Fruit fly (Drosophila melanogaster) whole organism, embryonic: ENCODE data around the gene mio.

ENCODE experiments used
- B-H2 ChIP-seq: fragments of 200-800 bp; sonication (Bioruptor generic); optimal IDR thresholded peaks from 2 replicates; lab custom pipeline; 2018; ENCODE audit warnings: missing biosample characterization, mild to moderate bottlenecking, missing genetic modification characterization
- CG10209 ChIP-seq: fragments of 200-800 bp; sonication (Bioruptor generic); optimal IDR thresholded peaks from 3 replicates; lab custom pipeline; 2017; ENCODE audit warnings: missing biosample characterization, mild to moderate bottlenecking, missing genetic modification characterization, missing genetic modification reagents
- CG1024 ChIP-seq: fragments of 200-800 bp; sonication (Bioruptor generic); IDR thresholded peaks from 2 replicates; pipeline ENCODE4 v1.3.6; 2022; ENCODE audit warnings: missing biosample characterization, missing genetic modification characterization
- CG12659 ChIP-seq: fragments of 200-800 bp; sonication (Bioruptor generic); optimal IDR thresholded peaks from 3 replicates; lab custom pipeline; 2017; ENCODE audit warnings: mild to moderate bottlenecking, missing biosample characterization, missing genetic modification reagents, missing genetic modification characterization
- CG12769 ChIP-seq: fragments of 200-800 bp; sonication (Bioruptor generic); optimal IDR thresholded peaks from 2 replicates; lab custom pipeline; 2019; ENCODE audit warnings: missing biosample characterization, mild to moderate bottlenecking, missing genetic modification characterization, moderate library complexity
- CG13296 ChIP-seq: fragments of 200-800 bp; sonication (Bioruptor generic); optimal IDR thresholded peaks from 3 replicates; lab custom pipeline; 2018; ENCODE audit warnings: missing biosample characterization, mild to moderate bottlenecking, missing genetic modification characterization
- CG15011 ChIP-seq: fragments of 200-800 bp; sonication (Bioruptor generic); optimal IDR thresholded peaks from 3 replicates; lab custom pipeline; 2018; ENCODE audit warnings: missing biosample characterization, mild to moderate bottlenecking, missing genetic modification characterization
- CG15601 ChIP-seq: fragments of 200-800 bp; sonication (Bioruptor generic); optimal IDR thresholded peaks from 3 replicates; lab custom pipeline; 2019; ENCODE audit warnings: missing biosample characterization, mild to moderate bottlenecking, missing genetic modification characterization, moderate library complexity
- CG16863 ChIP-seq: fragments of 200-800 bp; sonication (Bioruptor generic); optimal IDR thresholded peaks from 3 replicates; lab custom pipeline; 2016; ENCODE audit warnings: missing biosample characterization, missing genetic modification characterization
- CG17186 ChIP-seq: fragments of 200-800 bp; sonication (Bioruptor generic); optimal IDR thresholded peaks from 3 replicates; lab custom pipeline; 2017; ENCODE audit warnings: missing biosample characterization, missing genetic modification reagents, missing genetic modification characterization
- CG17385 ChIP-seq: fragments of 200-800 bp; sonication (Bioruptor generic); optimal IDR thresholded peaks from 3 replicates; lab custom pipeline; 2018; ENCODE audit warnings: missing biosample characterization, mild to moderate bottlenecking, missing genetic modification characterization
- CG1832 ChIP-seq: fragments of 200-800 bp; sonication (Bioruptor generic); optimal IDR thresholded peaks from 2 replicates; lab custom pipeline; 2017; ENCODE audit warnings: missing biosample characterization, mild to moderate bottlenecking, missing genetic modification characterization, inconsistent platforms
- CG2199 ChIP-seq: fragments of 200-800 bp; sonication (Bioruptor generic); IDR thresholded peaks from 3 replicates; pipeline ENCODE4 v1.3.6; 2022; ENCODE audit warnings: missing biosample characterization, missing genetic modification characterization
- CG2678 ChIP-seq: fragments of 200-800 bp; sonication (Bioruptor generic); optimal IDR thresholded peaks from 3 replicates; lab custom pipeline; 2019; ENCODE audit warnings: missing biosample characterization, mild to moderate bottlenecking, missing genetic modification characterization, moderate library complexity
- CG30403 ChIP-seq: fragments of 200-800 bp; sonication (Bioruptor generic); optimal IDR thresholded peaks from 3 replicates; lab custom pipeline; 2016; ENCODE audit warnings: missing biosample characterization, missing genetic modification characterization
- CG33213 ChIP-seq: fragments of 200-800 bp; sonication (Bioruptor generic); optimal IDR thresholded peaks from 3 replicates; lab custom pipeline; 2016; ENCODE audit warnings: missing biosample characterization, missing genetic modification characterization
- CG33557 ChIP-seq: fragments of 200-800 bp; sonication (Bioruptor generic); optimal IDR thresholded peaks from 2 replicates; lab custom pipeline; 2019; ENCODE audit warnings: missing biosample characterization, mild to moderate bottlenecking, missing genetic modification characterization, moderate library complexity
- CG4360 ChIP-seq: fragments of 200-800 bp; sonication (Bioruptor generic); IDR thresholded peaks from 2 replicates; pipeline ENCODE4 v1.3.6; 2022; ENCODE audit warnings: missing biosample characterization, missing genetic modification characterization
- CG4854 ChIP-seq: fragments of 200-800 bp; sonication (Bioruptor generic); optimal IDR thresholded peaks from 2 replicates; lab custom pipeline; 2016; ENCODE audit warnings: missing biosample characterization, missing genetic modification characterization, inconsistent platforms
- CG7556 ChIP-seq: fragments of 200-800 bp; sonication (Bioruptor generic); optimal IDR thresholded peaks from 2 replicates; lab custom pipeline; 2017; ENCODE audit warnings: missing biosample characterization, mild to moderate bottlenecking, missing genetic modification characterization
- Camta ChIP-seq: fragments of 200-800 bp; sonication (Bioruptor generic); optimal IDR thresholded peaks from 2 replicates; lab custom pipeline; 2016; ENCODE audit warnings: missing biosample characterization, missing genetic modification characterization
- D19B ChIP-seq: fragments of 200-800 bp; sonication (Bioruptor generic); optimal IDR thresholded peaks from 2 replicates; lab custom pipeline; 2017; ENCODE audit warnings: missing biosample characterization, mild to moderate bottlenecking, missing genetic modification characterization
- Deaf1 ChIP-seq: fragments of 200-800 bp; optimal IDR thresholded peaks from 3 replicates; lab custom pipeline; 2019; ENCODE audit warnings: missing biosample characterization, mild to moderate bottlenecking, missing genetic modification characterization, moderate library complexity
- Fer3 ChIP-seq: fragments of 200-800 bp; sonication (Bioruptor generic); optimal IDR thresholded peaks from 2 replicates; lab custom pipeline; 2018; ENCODE audit warnings: missing biosample characterization, mild to moderate bottlenecking, missing genetic modification characterization, moderate library complexity
- HLH54F ChIP-seq: fragments of 200-800 bp; sonication (Bioruptor generic); optimal IDR thresholded peaks from 3 replicates; lab custom pipeline; 2016; ENCODE audit warnings: missing biosample characterization, missing genetic modification characterization
- Hmr ChIP-seq: fragments of 200-800 bp; sonication (Bioruptor generic); optimal IDR thresholded peaks from 3 replicates; lab custom pipeline; 2017; ENCODE audit warnings: mild to moderate bottlenecking, missing biosample characterization, missing genetic modification reagents, missing genetic modification characterization
- Jarid2 ChIP-seq: fragments of 200-800 bp; sonication (Bioruptor generic); optimal IDR thresholded peaks from 3 replicates; lab custom pipeline; 2017; ENCODE audit warnings: mild to moderate bottlenecking, missing biosample characterization, missing genetic modification reagents, missing genetic modification characterization
- NFAT ChIP-seq: fragments of 200-800 bp; sonication (Bioruptor generic); IDR thresholded peaks from 2 replicates; pipeline ENCODE4 v1.3.6; 2022; ENCODE audit warnings: missing biosample characterization, missing genetic modification characterization
- Ptx1 ChIP-seq: fragments of 200-800 bp; sonication (Bioruptor generic); IDR thresholded peaks from 2 replicates; pipeline ENCODE4 v1.3.6; 2022; ENCODE audit warnings: missing biosample characterization, missing genetic modification characterization
- Rfx ChIP-seq: fragments of 200-800 bp; sonication (Bioruptor generic); IDR thresholded peaks from 2 replicates; pipeline ENCODE4 v1.3.6; 2022; ENCODE audit warnings: missing biosample characterization, missing genetic modification characterization
- Stat92E ChIP-seq, 3 experiments: fragments of >200 bp in 2 of 3; fragments of 200-800 bp in 1 of 3; sonication (Bioruptor generic) in 1 of 3; optimal IDR thresholded peaks; 2 replicates each; lab custom pipeline; 2017 to 2019; ENCODE audit warnings: missing biosample characterization in 3 of 3, missing genetic modification characterization in 3 of 3, mild to moderate bottlenecking in 1 of 3, moderate library complexity in 1 of 3
- abd-A ChIP-seq: fragments of 200-800 bp; sonication (Bioruptor generic); optimal IDR thresholded peaks from 3 replicates; lab custom pipeline; 2019; ENCODE audit warnings: missing biosample characterization, mild to moderate bottlenecking, missing genetic modification characterization, moderate library complexity
- al ChIP-seq: fragments of 200-800 bp; sonication (Bioruptor generic); IDR thresholded peaks from 2 replicates; pipeline ENCODE4 v1.3.6; 2022; ENCODE audit warnings: missing biosample characterization, missing genetic modification characterization
- bcd ChIP-seq: fragments of 200-800 bp; sonication (Bioruptor generic); optimal IDR thresholded peaks from 2 replicates; lab custom pipeline; 2017; ENCODE audit warnings: missing biosample characterization, mild to moderate bottlenecking, missing genetic modification characterization
- bsh ChIP-seq, 2 experiments: fragments of 200-800 bp; sonication (Bioruptor generic); optimal IDR thresholded peaks; 2 replicates each; lab custom pipeline; 2017 to 2018; ENCODE audit warnings: mild to moderate bottlenecking in 2 of 2, missing biosample characterization in 2 of 2, missing genetic modification characterization in 2 of 2, moderate library complexity in 1 of 2
- crc ChIP-seq: fragments of 200-800 bp; sonication (Bioruptor generic); optimal IDR thresholded peaks from 2 replicates; lab custom pipeline; 2016; ENCODE audit warnings: missing biosample characterization, missing genetic modification characterization
- dmrt11E ChIP-seq: fragments of 200-800 bp; sonication (Bioruptor generic); optimal IDR thresholded peaks from 3 replicates; lab custom pipeline; 2018; ENCODE audit warnings: missing biosample characterization, mild to moderate bottlenecking, missing genetic modification characterization, moderate library complexity
- dpn ChIP-seq, 2 experiments: fragments of 200-800 bp; sonication (Bioruptor generic); optimal IDR thresholded peaks; 3 replicates each; lab custom pipeline; 2016; ENCODE audit warnings: missing biosample characterization in 2 of 2, missing genetic modification characterization in 2 of 2
- ems ChIP-seq: fragments of 200-800 bp; sonication (Bioruptor generic); optimal IDR thresholded peaks from 3 replicates; lab custom pipeline; 2016; ENCODE audit warnings: missing biosample characterization, missing genetic modification characterization
- gem ChIP-seq: fragments of 200-800 bp; sonication (Bioruptor generic); optimal IDR thresholded peaks from 2 replicates; lab custom pipeline; 2019; ENCODE audit warnings: missing biosample characterization, mild to moderate bottlenecking, missing genetic modification characterization, moderate library complexity
- ind ChIP-seq: fragments of 200-800 bp; sonication (Bioruptor generic); optimal IDR thresholded peaks from 3 replicates; lab custom pipeline; 2016; ENCODE audit warnings: missing biosample characterization, missing genetic modification characterization
- lbe ChIP-seq: fragments of 200-800 bp; sonication (Bioruptor generic); optimal IDR thresholded peaks from 2 replicates; lab custom pipeline; 2016; ENCODE audit warnings: missing biosample characterization, mild to moderate bottlenecking, missing genetic modification characterization
- nau ChIP-seq: fragments of 200-800 bp; sonication (Bioruptor generic); optimal IDR thresholded peaks from 3 replicates; lab custom pipeline; 2017; ENCODE audit warnings: missing biosample characterization, mild to moderate bottlenecking, missing genetic modification characterization, missing genetic modification reagents
- org-1 ChIP-seq: fragments of 200-800 bp; sonication (Bioruptor generic); optimal IDR thresholded peaks from 2 replicates; lab custom pipeline; 2017; ENCODE audit warnings: missing biosample characterization, missing genetic modification characterization
- prd ChIP-seq, 3 experiments: fragments of >200 bp in 2 of 3; fragments of 200-800 bp in 1 of 3; sonication (Bioruptor generic) in 1 of 3; optimal IDR thresholded peaks in 2 of 3; IDR thresholded peaks in 1 of 3; 2 replicates in 2 of 3; 3 replicates in 1 of 3; pipeline versions ENCODE4 v1.3.6 to Lab custom; 2017 to 2022; ENCODE audit warnings: missing biosample characterization in 1 of 3, missing genetic modification characterization in 1 of 3
- tio ChIP-seq: fragments of 200-800 bp; sonication (Bioruptor generic); optimal IDR thresholded peaks from 2 replicates; lab custom pipeline; 2017; ENCODE audit warnings: missing biosample characterization, missing genetic modification characterization, inconsistent platforms
- tll ChIP-seq, 2 experiments: fragments of 200-800 bp in 1 of 2; fragments of >200 bp in 1 of 2; sonication (Bioruptor generic) in 1 of 2; optimal IDR thresholded peaks; 2 replicates each; lab custom pipeline; 2017 to 2019; ENCODE audit warnings: missing biosample characterization in 2 of 2, missing genetic modification characterization in 2 of 2, mild to moderate bottlenecking in 1 of 2, moderate library complexity in 1 of 2
- yki ChIP-seq: fragments of >200 bp; optimal IDR thresholded peaks from 3 replicates; lab custom pipeline; 2018

mio gene

dm6 chr2L:2198613-2199432, 18.3 kb upstream of the mio start (continued):
- TF ChIP-seq bcd, result peak; percentile 86
- TF ChIP-seq CG33557 (GFP tag; lab: Kevin White, UChicago), result peak; percentile 32
- TF ChIP-seq CG33213, result peak; percentile 88
- TF ChIP-seq CG13296, result peak; percentile 62
- TF ChIP-seq CG30403, result peak; percentile 91
- TF ChIP-seq abd-A, result peak; percentile 84
- TF ChIP-seq prd (optimal IDR thresholded peaks at IDR 0.05; lab: Kevin White, UChicago), result no peak
- TF ChIP-seq prd (GFP tag; IDR thresholded peaks at IDR 0.05; lab: Robert Waterston, UW), result no peak
- peak; percentile 36 for TF ChIP-seq CG17186
- TF ChIP-seq HLH54F (GFP tag; lab: Kevin White, UChicago), result peak; percentile 78
- TF ChIP-seq CG16863, result peak; percentile 85
- TF ChIP-seq Ptx1 (GFP tag; lab: Robert Waterston, UW), result no peak
- peak; percentile 83 for TF ChIP-seq Camta (GFP tag; lab: Kevin White, UChicago)
- TF ChIP-seq dpn (GFP tag; optimal IDR thresholded peaks at IDR 0.05; lab: Kevin White, UChicago), result peak; percentile 86 to 91
- peak; percentile 60 for TF ChIP-seq tio (GFP tag; lab: Kevin White, UChicago)
- peak; percentile 77 for TF ChIP-seq crc (GFP tag; lab: Kevin White, UChicago)
- TF ChIP-seq CG2678, result peak; percentile 89
- peak; percentile 89 for TF ChIP-seq Deaf1 (tag; lab: Kevin White, UChicago)
- TF ChIP-seq CG15601 (tag; lab: Kevin White, UChicago), result peak; percentile 84
- TF ChIP-seq CG7556 (GFP tag; lab: Kevin White, UChicago), result peak; percentile 86
- TF ChIP-seq Stat92E (GFP tag; optimal IDR thresholded peaks at IDR 0.05; lab: Kevin White, UChicago), result no peak
- peak; percentile 89 for TF ChIP-seq ind (GFP tag; lab: Kevin White, UChicago)
- peak; percentile 28 for TF ChIP-seq B-H2 (GFP tag; lab: Kevin White, UChicago)
- peak; percentile 74 for TF ChIP-seq nau (GFP tag; lab: Kevin White, UChicago)
- no peak for TF ChIP-seq tll (GFP tag; optimal IDR thresholded peaks at IDR 0.05; lab: Kevin White, UChicago)
- peak; percentile 96 to 97 for TF ChIP-seq bsh (GFP tag; optimal IDR thresholded peaks at IDR 0.05; lab: Kevin White, UChicago)
- TF ChIP-seq dmrt11E (tag; lab: Kevin White, UChicago), result peak; percentile 84
- peak; percentile 97 for TF ChIP-seq lbe (GFP tag; lab: Kevin White, UChicago)
- no peak for TF ChIP-seq CG1024 (GFP tag; lab: Robert Waterston, UW)
- TF ChIP-seq CG4360, result no peak
- peak; percentile 82 for TF ChIP-seq CG4854 (GFP tag; lab: Kevin White, UChicago)
- TF ChIP-seq gem (tag; lab: Kevin White, UChicago), result peak; percentile 94
- TF ChIP-seq Rfx (GFP tag; lab: Robert Waterston, UW), result no peak
- TF ChIP-seq D19B (GFP tag; lab: Kevin White, UChicago), result peak; percentile 63
- TF ChIP-seq CG17385 (GFP tag; lab: Kevin White, UChicago), result peak; percentile 79
- peak; percentile 84 for TF ChIP-seq Hmr (GFP tag; lab: Kevin White, UChicago)
- TF ChIP-seq Fer3, result peak; percentile 78
- peak; percentile 31 for TF ChIP-seq Jarid2 (GFP tag; lab: Kevin White, UChicago)
- TF ChIP-seq al (GFP tag; lab: Robert Waterston, UW), result no peak
- no peak for TF ChIP-seq yki (lab: Kevin White, UChicago)
- peak; percentile 76 for TF ChIP-seq CG15011 (GFP tag; lab: Kevin White, UChicago)
- TF ChIP-seq CG12659 (GFP tag; lab: Kevin White, UChicago), result peak; percentile 82
- no peak for TF ChIP-seq NFAT (GFP tag; lab: Robert Waterston, UW)
- peak; percentile 86 for TF ChIP-seq org-1
- TF ChIP-seq CG1832 (GFP tag; lab: Kevin White, UChicago), result peak; percentile 83
- TF ChIP-seq CG12769 (tag; lab: Kevin White, UChicago), result peak; percentile 96
- TF ChIP-seq CG2199, result no peak
- peak; percentile 88 for TF ChIP-seq CG10209 (GFP tag; lab: Kevin White, UChicago)
- TF ChIP-seq ems (GFP tag; lab: Kevin White, UChicago), result peak; percentile 90
